Fruit fly (Drosophila melanogaster) whole organism, adult: ENCODE measurements around the gene Galk.

ENCODE experiments used
- CG14711 ChIP-seq: fragments of 200-800 bp; sonication (Bioruptor generic); optimal IDR thresholded peaks from 2 replicates; lab custom pipeline; 2018; ENCODE audit warnings: missing biosample characterization, mild to moderate bottlenecking, missing genetic modification characterization, moderate library complexity
- CG7045 ChIP-seq: fragments of 200-800 bp; sonication (Bioruptor generic); optimal IDR thresholded peaks from 2 replicates; lab custom pipeline; 2017; ENCODE audit warnings: missing biosample characterization, mild to moderate bottlenecking, missing genetic modification characterization

DNA sequence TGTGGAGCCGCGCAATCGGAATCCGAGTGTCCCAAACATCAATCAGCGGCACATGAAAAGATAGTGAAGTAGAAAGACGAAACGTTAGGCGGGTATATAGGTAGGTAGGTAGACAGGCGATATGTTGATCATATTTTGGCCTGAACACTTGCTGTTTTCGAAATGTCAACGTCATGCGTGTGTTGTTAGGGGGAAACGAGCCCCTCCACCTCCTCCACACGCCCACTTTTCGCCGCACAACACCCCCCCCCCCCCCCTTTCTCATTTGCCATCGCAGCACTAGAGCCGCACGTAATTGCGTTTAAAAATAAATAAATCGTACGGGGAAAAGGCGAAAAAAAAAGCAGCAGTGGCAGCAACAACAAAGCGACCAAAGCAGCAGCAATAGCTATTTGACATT lies 36.1 kb downstream of the Galk start:
- TF ChIP-seq CG7045 (GFP tag; lab: Kevin White, UChicago) = no peak
- no peak for TF ChIP-seq CG14711 (tag; lab: Kevin White, UChicago)
